Fruit fly (Drosophila melanogaster) whole organism, embryonic: ENCODE results near the gene cue.

Source experiments
- Bgb ChIP-seq: fragments of 200-800 bp; sonication (Bioruptor generic); IDR thresholded peaks from 2 replicates; pipeline ENCODE4 v1.3.6; 2022; ENCODE audit warnings: missing biosample characterization, missing genetic modification characterization; ENCODE audit not compliant: partially characterized antibody
- Blimp-1 ChIP-seq: fragments of 200-800 bp; sonication (Bioruptor generic); optimal IDR thresholded peaks from 3 replicates; lab custom pipeline; 2018; ENCODE audit warnings: missing biosample characterization, missing genetic modification characterization, mild to moderate bottlenecking, moderate library complexity, missing genetic modification reagents
- CG10267 ChIP-seq: fragments of 200-800 bp; sonication (Bioruptor generic); optimal IDR thresholded peaks from 2 replicates; lab custom pipeline; 2018; ENCODE audit warnings: missing biosample characterization, mild to moderate bottlenecking, missing genetic modification characterization, moderate library complexity
- CG10543 ChIP-seq: fragments of 200-800 bp; sonication (Bioruptor generic); optimal IDR thresholded peaks from 3 replicates; lab custom pipeline; 2017; ENCODE audit warnings: missing biosample characterization, mild to moderate bottlenecking, missing genetic modification characterization, moderate library complexity
- CG10979 ChIP-seq: fragments of 200-800 bp; sonication (Bioruptor generic); optimal IDR thresholded peaks from 2 replicates; lab custom pipeline; 2018; ENCODE audit warnings: missing biosample characterization, mild to moderate bottlenecking, missing genetic modification characterization, moderate library complexity
- CG12744 ChIP-seq: fragments of 200-800 bp; sonication (Bioruptor generic); optimal IDR thresholded peaks from 2 replicates; lab custom pipeline; 2016; ENCODE audit warnings: missing biosample characterization, missing genetic modification characterization
- CG14014 ChIP-seq: fragments of 200-800 bp; sonication (Bioruptor generic); IDR thresholded peaks from 2 replicates; pipeline ENCODE4 v1.3.6; 2022; ENCODE audit warnings: missing biosample characterization, missing genetic modification characterization
- CG14441 ChIP-seq: fragments of 200-800 bp; sonication (Bioruptor generic); IDR thresholded peaks from 2 replicates; pipeline ENCODE4 v1.3.6; 2022; ENCODE audit warnings: missing biosample characterization, missing genetic modification characterization
- CG14710 ChIP-seq: fragments of 200-800 bp; sonication (Bioruptor generic); optimal IDR thresholded peaks from 3 replicates; lab custom pipeline; 2019; ENCODE audit warnings: missing biosample characterization, mild to moderate bottlenecking, missing genetic modification characterization, moderate library complexity
- CG16815 ChIP-seq: fragments of 200-800 bp; sonication (Bioruptor generic); optimal IDR thresholded peaks from 3 replicates; lab custom pipeline; 2017; ENCODE audit warnings: missing biosample characterization, mild to moderate bottlenecking, missing genetic modification characterization
- CG17361 ChIP-seq: fragments of 200-800 bp; sonication (Bioruptor generic); IDR thresholded peaks from 3 replicates; pipeline ENCODE4 v1.3.6; 2022; ENCODE audit warnings: missing biosample characterization, missing genetic modification characterization
- CG17568 ChIP-seq: fragments of 200-800 bp; sonication (Bioruptor generic); optimal IDR thresholded peaks from 2 replicates; lab custom pipeline; 2018; ENCODE audit warnings: missing biosample characterization, mild to moderate bottlenecking, missing genetic modification characterization, moderate library complexity
- CG18764 ChIP-seq: fragments of 200-800 bp; sonication (Bioruptor generic); optimal IDR thresholded peaks from 3 replicates; lab custom pipeline; 2016; ENCODE audit warnings: missing biosample characterization, missing genetic modification characterization
- CG2199 ChIP-seq: fragments of 200-800 bp; sonication (Bioruptor generic); IDR thresholded peaks from 3 replicates; pipeline ENCODE4 v1.3.6; 2022; ENCODE audit warnings: missing biosample characterization, missing genetic modification characterization
- CG2889 ChIP-seq: fragments of 200-800 bp; sonication (Bioruptor generic); IDR thresholded peaks from 3 replicates; pipeline ENCODE4 v1.3.6; 2022; ENCODE audit warnings: missing biosample characterization, missing genetic modification characterization
- CG30020 ChIP-seq: fragments of 200-800 bp; optimal IDR thresholded peaks from 2 replicates; lab custom pipeline; 2019; ENCODE audit warnings: missing biosample characterization, mild to moderate bottlenecking, missing genetic modification characterization, moderate library complexity
- CG30431 ChIP-seq: fragments of 200-800 bp; sonication (Bioruptor generic); optimal IDR thresholded peaks from 2 replicates; lab custom pipeline; 2017; ENCODE audit warnings: missing biosample characterization, missing genetic modification characterization
- CG31224 ChIP-seq: fragments of 200-800 bp; sonication (Bioruptor generic); IDR thresholded peaks from 2 replicates; pipeline ENCODE4 v1.3.6; 2022; ENCODE audit warnings: missing biosample characterization, missing genetic modification characterization
- CG3995 ChIP-seq: fragments of 200-800 bp; sonication (Bioruptor generic); optimal IDR thresholded peaks from 3 replicates; lab custom pipeline; 2016; ENCODE audit warnings: missing biosample characterization, missing genetic modification characterization
- CG4854 ChIP-seq: fragments of 200-800 bp; sonication (Bioruptor generic); optimal IDR thresholded peaks from 2 replicates; lab custom pipeline; 2016; ENCODE audit warnings: missing biosample characterization, missing genetic modification characterization, inconsistent platforms
- CG6175 ChIP-seq: fragments of 200-800 bp; sonication (Bioruptor generic); IDR thresholded peaks from 3 replicates; pipeline ENCODE4 v1.3.6; 2022; ENCODE audit warnings: missing biosample characterization, missing genetic modification characterization
- CG7745 ChIP-seq: fragments of 200-800 bp; sonication (Bioruptor generic); optimal IDR thresholded peaks from 2 replicates; lab custom pipeline; 2018; ENCODE audit warnings: missing biosample characterization, mild to moderate bottlenecking, missing genetic modification characterization, moderate library complexity
- CG8765 ChIP-seq: fragments of 200-800 bp; sonication (Bioruptor generic); IDR thresholded peaks from 2 replicates; pipeline ENCODE4 v1.3.6; 2022; ENCODE audit warnings: missing biosample characterization, missing genetic modification characterization
- CG8924 ChIP-seq: fragments of 200-800 bp; optimal IDR thresholded peaks from 3 replicates; lab custom pipeline; 2019; ENCODE audit warnings: missing biosample characterization, mild to moderate bottlenecking, missing genetic modification characterization, moderate library complexity
- CG9437 ChIP-seq: fragments of 200-800 bp; sonication (Bioruptor generic); optimal IDR thresholded peaks from 2 replicates; lab custom pipeline; 2018; ENCODE audit warnings: missing biosample characterization, mild to moderate bottlenecking, missing genetic modification characterization
- Dbx ChIP-seq: fragments of 200-800 bp; sonication (Bioruptor generic); IDR thresholded peaks from 3 replicates; pipeline ENCODE4 v1.3.6; 2022; ENCODE audit warnings: missing biosample characterization, missing genetic modification characterization
- Elba2 ChIP-seq: fragments of 200-800 bp; sonication (Bioruptor generic); optimal IDR thresholded peaks from 3 replicates; lab custom pipeline; 2016; ENCODE audit warnings: missing biosample characterization, missing genetic modification characterization
- Fer1 ChIP-seq: fragments of 200-800 bp; sonication (Bioruptor generic); optimal IDR thresholded peaks from 2 replicates; lab custom pipeline; 2017; ENCODE audit warnings: missing biosample characterization, mild to moderate bottlenecking, missing genetic modification characterization
- HLH3B ChIP-seq: fragments of 200-800 bp; sonication (Bioruptor generic); IDR thresholded peaks from 2 replicates; pipeline ENCODE4 v1.3.6; 2022; ENCODE audit warnings: missing biosample characterization, missing genetic modification characterization
- Hand ChIP-seq: fragments of 200-800 bp; sonication (Bioruptor generic); optimal IDR thresholded peaks from 2 replicates; lab custom pipeline; 2017; ENCODE audit warnings: mild to moderate bottlenecking, missing biosample characterization, missing genetic modification reagents, missing genetic modification characterization
- Hr3 ChIP-seq: fragments of 200-800 bp; sonication (Bioruptor generic); optimal IDR thresholded peaks from 3 replicates; lab custom pipeline; 2016; ENCODE audit warnings: missing biosample characterization, missing genetic modification characterization
- Med ChIP-seq: fragments of 200-800 bp; sonication (Bioruptor generic); peaks from one replicate; lab custom pipeline; 2016; ENCODE audit warnings: missing biosample characterization, missing genetic modification characterization, mild to moderate bottlenecking, inconsistent platforms, moderate library complexity
- Nf-YA ChIP-seq: fragments of 200-800 bp; sonication (Bioruptor generic); IDR thresholded peaks from 2 replicates; pipeline ENCODE4 v1.3.6; 2022; ENCODE audit warnings: missing biosample characterization, missing genetic modification characterization
- Nf-YC ChIP-seq: fragments of 200-800 bp; optimal IDR thresholded peaks from 3 replicates; lab custom pipeline; 2019; ENCODE audit warnings: missing biosample characterization, mild to moderate bottlenecking, missing genetic modification characterization, moderate library complexity
- Poxn ChIP-seq: fragments of 200-800 bp; sonication (Bioruptor generic); IDR thresholded peaks from 2 replicates; pipeline ENCODE4 v1.3.6; 2022; ENCODE audit warnings: missing biosample characterization, missing genetic modification characterization
- Six4 ChIP-seq: fragments of 200-800 bp; sonication (Bioruptor generic); optimal IDR thresholded peaks from 2 replicates; lab custom pipeline; 2016; ENCODE audit warnings: missing biosample characterization, missing genetic modification characterization
- Usf ChIP-seq: fragments of 200-800 bp; sonication (Bioruptor generic); optimal IDR thresholded peaks from 2 replicates; lab custom pipeline; 2017; ENCODE audit warnings: missing genotype, missing biosample characterization, missing genetic modification characterization
- en ChIP-seq: fragments of 200-800 bp; sonication (Bioruptor generic); optimal IDR thresholded peaks from 2 replicates; lab custom pipeline; 2016; ENCODE audit warnings: missing biosample characterization, missing genetic modification characterization
- exex ChIP-seq: fragments of 200-800 bp; sonication (Bioruptor generic); optimal IDR thresholded peaks from 4 replicates; lab custom pipeline; 2018; ENCODE audit warnings: missing biosample characterization, mild to moderate bottlenecking, missing genetic modification characterization, moderate library complexity
- grau ChIP-seq: fragments of 200-800 bp; optimal IDR thresholded peaks from 3 replicates; lab custom pipeline; 2019; ENCODE audit warnings: missing biosample characterization, mild to moderate bottlenecking, missing genetic modification characterization, moderate library complexity
- jumu ChIP-seq: fragments of 200-800 bp; sonication (Bioruptor generic); optimal IDR thresholded peaks from 3 replicates; lab custom pipeline; 2016; ENCODE audit warnings: missing biosample characterization, missing genetic modification characterization
- lab ChIP-seq: fragments of 200-800 bp; sonication (Bioruptor generic); optimal IDR thresholded peaks from 3 replicates; lab custom pipeline; 2017; ENCODE audit warnings: missing biosample characterization, missing genetic modification characterization, mild to moderate bottlenecking, moderate library complexity, missing genetic modification reagents
- mirr ChIP-seq: fragments of 200-800 bp; sonication (Bioruptor generic); optimal IDR thresholded peaks from 3 replicates; lab custom pipeline; 2018; ENCODE audit warnings: missing biosample characterization, mild to moderate bottlenecking, missing genetic modification characterization
- nerfin-1 ChIP-seq: fragments of 200-800 bp; sonication (Bioruptor generic); optimal IDR thresholded peaks from 3 replicates; lab custom pipeline; 2019; ENCODE audit warnings: missing biosample characterization, mild to moderate bottlenecking, missing genetic modification characterization, moderate library complexity
- row ChIP-seq: fragments of 200-800 bp; sonication (Bioruptor generic); IDR thresholded peaks from 3 replicates; pipeline ENCODE4 v1.3.6; 2022; ENCODE audit warnings: missing biosample characterization, missing genetic modification characterization
- sima ChIP-seq: fragments of 200-800 bp; sonication (Bioruptor generic); optimal IDR thresholded peaks from 2 replicates; lab custom pipeline; 2016; ENCODE audit warnings: missing biosample characterization, missing genetic modification characterization
- tap ChIP-seq: fragments of 200-800 bp; optimal IDR thresholded peaks from 3 replicates; lab custom pipeline; 2019; ENCODE audit warnings: missing biosample characterization, mild to moderate bottlenecking, missing genetic modification characterization, moderate library complexity
- trh ChIP-seq: fragments of 200-800 bp; sonication (Bioruptor generic); optimal IDR thresholded peaks from 2 replicates; lab custom pipeline; 2016; ENCODE audit warnings: missing biosample characterization, missing genetic modification characterization
- twi ChIP-seq: fragments of 200-800 bp; optimal IDR thresholded peaks from 2 replicates; lab custom pipeline; 2019; ENCODE audit warnings: missing biosample characterization, mild to moderate bottlenecking, missing genetic modification characterization, moderate library complexity
- tx ChIP-seq: fragments of 200-800 bp; sonication (Bioruptor generic); optimal IDR thresholded peaks from 2 replicates; lab custom pipeline; 2016; ENCODE audit warnings: missing biosample characterization, missing genetic modification characterization
- unc-4 ChIP-seq: fragments of 200-800 bp; sonication (Bioruptor generic); IDR thresholded peaks from 2 replicates; pipeline ENCODE4 v1.3.6; 2022; ENCODE audit warnings: missing biosample characterization, missing genetic modification characterization; ENCODE audit not compliant: partially characterized antibody

The cue gene

DNA sequence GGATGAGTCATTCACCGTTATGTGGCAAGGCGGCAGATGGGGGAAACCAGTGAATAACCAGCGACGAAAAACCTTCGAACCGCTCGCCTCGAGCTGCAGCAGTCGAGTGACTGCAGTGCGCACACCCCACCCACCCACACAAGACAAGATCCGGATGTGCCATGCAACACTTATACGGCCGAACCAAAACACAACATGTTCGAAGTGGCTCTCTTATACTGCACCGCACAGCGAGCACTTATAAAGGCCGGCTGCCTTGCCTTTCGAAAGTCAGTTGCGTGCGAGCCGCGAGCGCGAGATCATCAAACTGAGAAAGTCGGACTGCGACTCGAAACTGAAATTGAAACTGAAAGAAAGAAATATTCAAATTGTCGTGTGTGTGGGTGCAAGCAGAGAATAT lies 53.5 kb downstream of the cue start, which contains the start of gene rho (continued):
- TF ChIP-seq CG12744 (GFP tag; lab: Kevin White, UChicago), result no peak
- no peak for TF ChIP-seq CG4854 (GFP tag; lab: Kevin White, UChicago)
- TF ChIP-seq CG2199 (GFP tag; lab: Robert Waterston, UW), result peak; percentile 54; the same call in 1 of the 3 replicates
- no peak for TF ChIP-seq Elba2 (GFP tag; lab: Kevin White, UChicago)
- peak; percentile 27 for TF ChIP-seq grau (tag; lab: Kevin White, UChicago)
- peak; percentile 33 for TF ChIP-seq CG10543 (GFP tag; lab: Kevin White, UChicago)
- TF ChIP-seq HLH3B (GFP tag; lab: Robert Waterston, UW), result no peak
- no peak for TF ChIP-seq CG14441 (GFP tag; lab: Robert Waterston, UW)
- TF ChIP-seq CG18764 (GFP tag; lab: Kevin White, UChicago), result no peak
- peak; percentile 5 for TF ChIP-seq CG10979 (tag; lab: Kevin White, UChicago)
- TF ChIP-seq Usf (GFP tag; lab: Kevin White, UChicago), result no peak
- TF ChIP-seq row, result 0 out of 3 replicates have a peak, but pooled peaks have one; percentile 4
- no peak for TF ChIP-seq CG31224 (GFP tag; lab: Robert Waterston, UW)
- TF ChIP-seq mirr (GFP tag; lab: Kevin White, UChicago), result peak; percentile 46
- no peak for TF ChIP-seq CG14710 (tag; lab: Kevin White, UChicago)
- no peak for TF ChIP-seq Nf-YC (tag; lab: Kevin White, UChicago)
- TF ChIP-seq CG2889 (GFP tag; lab: Robert Waterston, UW), result no peak
- no peak for TF ChIP-seq CG17361 (GFP tag; lab: Robert Waterston, UW)
- peak; percentile 15 for TF ChIP-seq nerfin-1
- no peak for TF ChIP-seq Hr3
- TF ChIP-seq CG17568 (GFP tag; lab: Kevin White, UChicago), result no peak
- TF ChIP-seq Bgb (GFP tag; lab: Robert Waterston, UW), result peak; percentile 67; the same call in 1 of the 2 replicates
- TF ChIP-seq Poxn (GFP tag; lab: Robert Waterston, UW), result no peak
- TF ChIP-seq CG3995, result no peak
- TF ChIP-seq CG30020 (tag; lab: Kevin White, UChicago), result no peak
- TF ChIP-seq CG9437, result no peak
- TF ChIP-seq lab (GFP tag; lab: Kevin White, UChicago), result peak; percentile 39
- no peak for TF ChIP-seq CG8765 (GFP tag; lab: Robert Waterston, UW)
- peak; percentile 95 for TF ChIP-seq Med (GFP tag; lab: Kevin White, UChicago)
- TF ChIP-seq tap (tag; lab: Kevin White, UChicago), result peak; percentile 0
- no peak for TF ChIP-seq en
- TF ChIP-seq Blimp-1 (GFP tag; lab: Kevin White, UChicago), result peak; percentile 28
- no peak for TF ChIP-seq exex (tag; lab: Kevin White, UChicago)
- peak; percentile 5 for TF ChIP-seq CG10267 (tag; lab: Kevin White, UChicago)
- peak; percentile 42 for TF ChIP-seq CG7745 (tag; lab: Kevin White, UChicago)
- TF ChIP-seq Dbx (GFP tag; lab: Robert Waterston, UW), result 0 out of 3 replicates have a peak, but pooled peaks have one; percentile 50
- TF ChIP-seq twi (tag; lab: Kevin White, UChicago), result peak; percentile 19
- no peak for TF ChIP-seq CG16815 (GFP tag; lab: Kevin White, UChicago)
- no peak for TF ChIP-seq Fer1 (GFP tag; lab: Kevin White, UChicago)
- no peak for TF ChIP-seq CG8924 (tag; lab: Kevin White, UChicago)
- TF ChIP-seq Hand (GFP tag; lab: Kevin White, UChicago), result no peak
- TF ChIP-seq CG30431 (GFP tag; lab: Kevin White, UChicago), result no peak
- TF ChIP-seq Nf-YA (GFP tag; lab: Robert Waterston, UW), result no peak
- TF ChIP-seq trh (GFP tag; lab: Kevin White, UChicago), result no peak
- no peak for TF ChIP-seq Six4 (GFP tag; lab: Kevin White, UChicago)
- 0 out of 2 replicates have a peak, but pooled peaks have one; percentile 11 for TF ChIP-seq unc-4 (GFP tag; lab: Robert Waterston, UW)
- TF ChIP-seq sima (GFP tag; lab: Kevin White, UChicago), result no peak
- TF ChIP-seq jumu, result no peak
- TF ChIP-seq CG6175, result no peak; the same call in 1 of the 3 replicates
- TF ChIP-seq CG14014, result no peak
- TF ChIP-seq tx (GFP tag; lab: Kevin White, UChicago), result peak; percentile 2
